Fruit fly (Drosophila melanogaster) whole organism, embryonic: ENCODE measurements around the gene CG32074.

Experiments
- Aef1 ChIP-seq: fragments of 200-800 bp; sonication (Bioruptor generic); IDR thresholded peaks from 3 replicates; pipeline ENCODE4 v1.3.6; 2022; ENCODE audit warnings: missing biosample characterization, missing genetic modification characterization
- Bteb2 ChIP-seq: fragments of 200-800 bp; sonication (Bioruptor generic); optimal IDR thresholded peaks from 2 replicates; lab custom pipeline; 2016; ENCODE audit warnings: missing biosample characterization, missing genetic modification characterization
- CG11398 ChIP-seq: fragments of 200-800 bp; sonication (Bioruptor generic); optimal IDR thresholded peaks from 2 replicates; lab custom pipeline; 2016; ENCODE audit warnings: missing biosample characterization, missing genetic modification characterization
- CG12659 ChIP-seq: fragments of 200-800 bp; sonication (Bioruptor generic); optimal IDR thresholded peaks from 3 replicates; lab custom pipeline; 2017; ENCODE audit warnings: mild to moderate bottlenecking, missing biosample characterization, missing genetic modification reagents, missing genetic modification characterization
- CG12744 ChIP-seq: fragments of 200-800 bp; sonication (Bioruptor generic); optimal IDR thresholded peaks from 2 replicates; lab custom pipeline; 2016; ENCODE audit warnings: missing biosample characterization, missing genetic modification characterization
- CG13123 ChIP-seq: fragments of 200-800 bp; sonication (Bioruptor generic); optimal IDR thresholded peaks from 2 replicates; lab custom pipeline; 2016; ENCODE audit warnings: missing biosample characterization, missing genetic modification characterization
- CG15479 ChIP-seq: fragments of 200-800 bp; sonication (Bioruptor generic); optimal IDR thresholded peaks from 3 replicates; lab custom pipeline; 2019; ENCODE audit warnings: missing biosample characterization, mild to moderate bottlenecking, missing genetic modification characterization, moderate library complexity
- CG15514 ChIP-seq: fragments of 200-800 bp; sonication (Bioruptor generic); optimal IDR thresholded peaks from 3 replicates; lab custom pipeline; 2017; ENCODE audit warnings: missing biosample characterization, missing genetic modification characterization, mild to moderate bottlenecking, moderate library complexity, missing genetic modification reagents
- CG1602 ChIP-seq: fragments of 200-800 bp; sonication (Bioruptor generic); optimal IDR thresholded peaks from 3 replicates; lab custom pipeline; 2016; ENCODE audit warnings: missing biosample characterization, missing genetic modification characterization
- CG17359 ChIP-seq: fragments of 200-800 bp; sonication (Bioruptor generic); optimal IDR thresholded peaks from 3 replicates; lab custom pipeline; 2018; ENCODE audit warnings: missing biosample characterization, mild to moderate bottlenecking, missing genetic modification characterization, moderate library complexity
- CG18011 ChIP-seq: fragments of 200-800 bp; sonication (Bioruptor generic); optimal IDR thresholded peaks from 2 replicates; lab custom pipeline; 2017; ENCODE audit warnings: missing biosample characterization, missing genetic modification characterization, mild to moderate bottlenecking, moderate library complexity, missing genotype
- CG2202 ChIP-seq: fragments of 200-800 bp; sonication (Bioruptor generic); optimal IDR thresholded peaks from 2 replicates; lab custom pipeline; 2018; ENCODE audit warnings: missing biosample characterization, mild to moderate bottlenecking, missing genetic modification characterization
- CG30020 ChIP-seq: fragments of 200-800 bp; optimal IDR thresholded peaks from 2 replicates; lab custom pipeline; 2019; ENCODE audit warnings: missing biosample characterization, mild to moderate bottlenecking, missing genetic modification characterization, moderate library complexity
- CG3065 ChIP-seq: fragments of 200-800 bp; sonication (Bioruptor generic); optimal IDR thresholded peaks from 2 replicates; lab custom pipeline; 2016; ENCODE audit warnings: missing biosample characterization, missing genetic modification characterization
- CG31441 ChIP-seq: fragments of 200-800 bp; sonication (Bioruptor generic); IDR thresholded peaks from 2 replicates; pipeline ENCODE4 v1.3.6; 2022; ENCODE audit warnings: missing biosample characterization, missing genetic modification characterization
- CG3163 ChIP-seq: fragments of 200-800 bp; sonication (Bioruptor generic); optimal IDR thresholded peaks from 3 replicates; lab custom pipeline; 2016; ENCODE audit warnings: missing biosample characterization, missing genetic modification characterization
- CG32772 ChIP-seq: fragments of 200-800 bp; sonication (Bioruptor generic); IDR thresholded peaks from 2 replicates; pipeline ENCODE4 v1.3.6; 2022; ENCODE audit warnings: missing biosample characterization, missing genetic modification characterization
- CG3995 ChIP-seq: fragments of 200-800 bp; sonication (Bioruptor generic); optimal IDR thresholded peaks from 3 replicates; lab custom pipeline; 2016; ENCODE audit warnings: missing biosample characterization, missing genetic modification characterization
- CG4282 ChIP-seq: fragments of 200-800 bp; sonication (Bioruptor generic); optimal IDR thresholded peaks from 2 replicates; lab custom pipeline; 2016; ENCODE audit warnings: missing biosample characterization, missing genetic modification characterization
- CG4854 ChIP-seq: fragments of 200-800 bp; sonication (Bioruptor generic); optimal IDR thresholded peaks from 2 replicates; lab custom pipeline; 2016; ENCODE audit warnings: missing biosample characterization, missing genetic modification characterization, inconsistent platforms
- CG7745 ChIP-seq: fragments of 200-800 bp; sonication (Bioruptor generic); optimal IDR thresholded peaks from 2 replicates; lab custom pipeline; 2018; ENCODE audit warnings: missing biosample characterization, mild to moderate bottlenecking, missing genetic modification characterization, moderate library complexity
- Eip74EF ChIP-seq, 2 experiments: fragments of 200-800 bp in 1 of 2; fragments of >200 bp in 1 of 2; sonication (Bioruptor generic) in 1 of 2; optimal IDR thresholded peaks; 2 replicates each; lab custom pipeline; 2017 to 2019; ENCODE audit warnings: missing biosample characterization in 2 of 2, missing genetic modification characterization in 2 of 2, mild to moderate bottlenecking in 1 of 2, moderate library complexity in 1 of 2
- Hey ChIP-seq: fragments of 200-800 bp; sonication (Bioruptor generic); optimal IDR thresholded peaks from 3 replicates; lab custom pipeline; 2018; ENCODE audit warnings: missing biosample characterization, mild to moderate bottlenecking, missing genetic modification characterization
- Jarid2 ChIP-seq: fragments of 200-800 bp; sonication (Bioruptor generic); optimal IDR thresholded peaks from 3 replicates; lab custom pipeline; 2017; ENCODE audit warnings: mild to moderate bottlenecking, missing biosample characterization, missing genetic modification reagents, missing genetic modification characterization
- Lhr ChIP-seq: fragments of 200-800 bp; sonication (Bioruptor generic); optimal IDR thresholded peaks from 3 replicates; lab custom pipeline; 2017; ENCODE audit warnings: mild to moderate bottlenecking, missing biosample characterization, missing genetic modification reagents, missing genetic modification characterization
- Lim3 ChIP-seq: fragments of 200-800 bp; sonication (Bioruptor generic); IDR thresholded peaks from 2 replicates; pipeline ENCODE4 v1.3.6; 2022; ENCODE audit warnings: missing biosample characterization, missing genetic modification characterization
- Mad ChIP-seq: fragments of 200-800 bp; sonication (Bioruptor generic); optimal IDR thresholded peaks from 2 replicates; lab custom pipeline; 2016; ENCODE audit warnings: missing biosample characterization, missing genetic modification characterization
- Med ChIP-seq: fragments of 200-800 bp; sonication (Bioruptor generic); peaks from one replicate; lab custom pipeline; 2016; ENCODE audit warnings: missing biosample characterization, missing genetic modification characterization, mild to moderate bottlenecking, inconsistent platforms, moderate library complexity
- NfI ChIP-seq: fragments of 200-800 bp; sonication (Bioruptor generic); optimal IDR thresholded peaks from 3 replicates; lab custom pipeline; 2018; ENCODE audit warnings: missing biosample characterization, mild to moderate bottlenecking, missing genetic modification characterization, moderate library complexity
- Pdp1 ChIP-seq, 2 experiments: fragments of 200-800 bp; sonication (Bioruptor generic); optimal IDR thresholded peaks; 3 replicates each; lab custom pipeline; 2016; ENCODE audit warnings: missing biosample characterization in 2 of 2, missing genetic modification characterization in 2 of 2, mild to moderate bottlenecking in 1 of 2, moderate library complexity in 1 of 2
- Poxn ChIP-seq: fragments of 200-800 bp; sonication (Bioruptor generic); IDR thresholded peaks from 2 replicates; pipeline ENCODE4 v1.3.6; 2022; ENCODE audit warnings: missing biosample characterization, missing genetic modification characterization
- Sox102F ChIP-seq: fragments of 200-800 bp; sonication (Bioruptor generic); optimal IDR thresholded peaks from 2 replicates; lab custom pipeline; 2018; ENCODE audit warnings: missing biosample characterization, mild to moderate bottlenecking, missing genetic modification characterization, moderate library complexity
- ase ChIP-seq: fragments of 200-800 bp; sonication (Bioruptor generic); IDR thresholded peaks from 3 replicates; pipeline ENCODE4 v1.3.6; 2022; ENCODE audit warnings: missing biosample characterization, missing genetic modification characterization
- dpn ChIP-seq, 2 experiments: fragments of 200-800 bp; sonication (Bioruptor generic); optimal IDR thresholded peaks; 3 replicates each; lab custom pipeline; 2016; ENCODE audit warnings: missing biosample characterization in 2 of 2, missing genetic modification characterization in 2 of 2
- gfzf ChIP-seq: fragments of 200-800 bp; sonication (Bioruptor generic); optimal IDR thresholded peaks from 2 replicates; lab custom pipeline; 2016; ENCODE audit warnings: missing biosample characterization, mild to moderate bottlenecking, missing genetic modification characterization, moderate library complexity
- lbe ChIP-seq: fragments of 200-800 bp; sonication (Bioruptor generic); optimal IDR thresholded peaks from 2 replicates; lab custom pipeline; 2016; ENCODE audit warnings: missing biosample characterization, mild to moderate bottlenecking, missing genetic modification characterization
- mam ChIP-seq: fragments of 200-800 bp; sonication (Bioruptor generic); optimal IDR thresholded peaks from 3 replicates; lab custom pipeline; 2016; ENCODE audit warnings: missing biosample characterization, missing genetic modification characterization
- phol ChIP-seq: fragments of 200-800 bp; sonication (Bioruptor generic); optimal IDR thresholded peaks from 3 replicates; lab custom pipeline; 2018; ENCODE audit warnings: missing biosample characterization, mild to moderate bottlenecking, missing genetic modification characterization, moderate library complexity
- slp2 ChIP-seq: fragments of 200-800 bp; sonication (Bioruptor generic); optimal IDR thresholded peaks from 2 replicates; lab custom pipeline; 2016; ENCODE audit warnings: missing biosample characterization, missing genetic modification characterization
- ssp ChIP-seq: fragments of 200-800 bp; sonication (Bioruptor generic); IDR thresholded peaks from 2 replicates; pipeline ENCODE4 v1.3.6; 2022; ENCODE audit warnings: missing biosample characterization, missing genetic modification characterization
- stc ChIP-seq: fragments of 200-800 bp; sonication (Bioruptor generic); IDR thresholded peaks from 2 replicates; pipeline ENCODE4 v1.3.6; 2022; ENCODE audit warnings: missing biosample characterization, missing genetic modification characterization
- tio ChIP-seq: fragments of 200-800 bp; sonication (Bioruptor generic); optimal IDR thresholded peaks from 2 replicates; lab custom pipeline; 2017; ENCODE audit warnings: missing biosample characterization, missing genetic modification characterization, inconsistent platforms
- unc-4 ChIP-seq: fragments of 200-800 bp; sonication (Bioruptor generic); IDR thresholded peaks from 2 replicates; pipeline ENCODE4 v1.3.6; 2022; ENCODE audit warnings: missing biosample characterization, missing genetic modification characterization; ENCODE audit not compliant: partially characterized antibody
- vnd ChIP-seq: fragments of 200-800 bp; sonication (Bioruptor generic); IDR thresholded peaks from 3 replicates; pipeline ENCODE4 v1.3.6; 2022; ENCODE audit warnings: missing biosample characterization, missing genetic modification characterization; ENCODE audit not compliant: partially characterized antibody
- zfh1 ChIP-seq: fragments of 200-800 bp; sonication (Bioruptor generic); IDR thresholded peaks from 3 replicates; pipeline ENCODE4 v1.3.6; 2022; ENCODE audit warnings: missing biosample characterization, missing genetic modification characterization

The CG32074 gene

dm6 chr3L:11109454-11109853, 22.7 kb downstream of the CG32074 start, which contains the start of the genes CG34012 and emei (continued):
- TF ChIP-seq zfh1 (GFP tag; lab: Robert Waterston, UW) (no peak), CG4854 (no peak), ase (GFP tag; lab: Robert Waterston, UW) (no peak), CG32772 (GFP tag; lab: Robert Waterston, UW) (no peak), CG3995 (GFP tag; lab: Kevin White, UChicago) (no peak), CG12744 (GFP tag; lab: Kevin White, UChicago) (no peak), CG7745 (no peak), Pdp1 (GFP tag; optimal IDR thresholded peaks at IDR 0.05; lab: Kevin White, UChicago) (peak in 1 of 2 experiments; percentile 6), lbe (no peak), NfI (GFP tag; lab: Kevin White, UChicago) (no peak), CG13123 (GFP tag; lab: Kevin White, UChicago) (no peak), slp2 (no peak), CG17359 (tag; lab: Kevin White, UChicago) (no peak), CG31441 (GFP tag; lab: Robert Waterston, UW) (no peak), CG30020 (tag; lab: Kevin White, UChicago) (no peak), Mad (GFP tag; lab: Kevin White, UChicago) (no peak), phol (tag; lab: Kevin White, UChicago) (peak; percentile 54), CG12659 (GFP tag; lab: Kevin White, UChicago) (no peak), Hey (tag; lab: Kevin White, UChicago) (no peak), Eip74EF (GFP tag; optimal IDR thresholded peaks at IDR 0.05; lab: Kevin White, UChicago) (no peak), CG2202 (no peak), ssp (no peak), Poxn (GFP tag; lab: Robert Waterston, UW) (no peak), tio (GFP tag; lab: Kevin White, UChicago) (no peak), Bteb2 (GFP tag; lab: Kevin White, UChicago) (no peak), unc-4 (no peak), CG3163 (no peak), CG18011 (no peak), CG15514 (peak; percentile 79), Aef1 (GFP tag; lab: Robert Waterston, UW) (no peak), gfzf (GFP tag; lab: Kevin White, UChicago) (peak; percentile 77), vnd (GFP tag; lab: Robert Waterston, UW) (no peak), CG1602 (no peak), dpn (GFP tag; optimal IDR thresholded peaks at IDR 0.05; lab: Kevin White, UChicago) (no peak)

- TF ChIP-seq Jarid2 (GFP tag; lab: Kevin White, UChicago) = no peak
- no peak for TF ChIP-seq stc (GFP tag; lab: Robert Waterston, UW)
- no peak for TF ChIP-seq CG15479
- no peak for TF ChIP-seq CG11398
- no peak for TF ChIP-seq Sox102F (GFP tag; lab: Kevin White, UChicago)
- no peak for TF ChIP-seq CG4282 (GFP tag; lab: Kevin White, UChicago)
- no peak for TF ChIP-seq Lhr (GFP tag; lab: Kevin White, UChicago)
- no peak for TF ChIP-seq mam (GFP tag; lab: Kevin White, UChicago)
- TF ChIP-seq CG3065 = no peak
- no peak for TF ChIP-seq Lim3
- TF ChIP-seq Med (GFP tag; lab: Kevin White, UChicago) = no peak
- TF ChIP-seq, all 482 proteins: peak for 0
These were observed 24.2 kb downstream of the CG32074 start, which contains the start of gene CG12522 for dm6 chr3L:11107935-11108334. Gene CG12522 (plus strand): TSS chr3L:11108235.
